Worm (Caenorhabditis elegans) whole organism, early embryonic: ENCODE measurements around the gene C49H3.3.

Source experiments
- ama-1 ChIP-seq: fragments of 150-350 bp; optimal IDR thresholded peaks from 2 replicates; lab custom pipeline; 2014
- ceh-36 ChIP-seq: sonication (generic microtip); optimal IDR thresholded peaks from 2 replicates; lab custom pipeline; 2016; ENCODE audit warnings: missing genetic modification characterization, inconsistent platforms, missing compliant biosample characterization
- ets-7 ChIP-seq: sonication (generic microtip); optimal IDR thresholded peaks from 2 replicates; lab custom pipeline; 2016; ENCODE audit warnings: missing genotype, missing genetic modification characterization, missing compliant biosample characterization
- hmg-4 ChIP-seq: fragments of 200-800 bp; sonication (Bioruptor generic); optimal IDR thresholded peaks from 2 replicates; lab custom pipeline; 2018; ENCODE audit warnings: mild to moderate bottlenecking, missing genetic modification characterization, missing compliant biosample characterization
- pes-1 ChIP-seq: fragments of 200-800 bp; sonication (Bioruptor generic); IDR thresholded peaks from 2 replicates; pipeline ENCODE4 v1.3.6; 2022; ENCODE audit warnings: missing genetic modification reagents, missing genetic modification characterization, missing compliant biosample characterization
- sea-1 ChIP-seq: fragments of 200-800 bp; sonication (Bioruptor generic); conservative IDR thresholded peaks from 2 replicates; pipeline ENCODE4 v1.3.6; 2022; ENCODE audit warnings: missing genetic modification characterization, missing compliant biosample characterization
- tbx-11 ChIP-seq: fragments of 200-800 bp; sonication (Bioruptor generic); IDR thresholded peaks from 2 replicates; pipeline ENCODE4 v1.3.6; 2022; ENCODE audit warnings: missing genetic modification characterization, missing compliant biosample characterization
- tbx-37 ChIP-seq: fragments of 200-800 bp; sonication (Bioruptor generic); conservative IDR thresholded peaks from 2 replicates; pipeline ENCODE4 v1.3.6; 2022; ENCODE audit warnings: missing genetic modification reagents, missing genetic modification characterization, missing compliant biosample characterization

DNA sequence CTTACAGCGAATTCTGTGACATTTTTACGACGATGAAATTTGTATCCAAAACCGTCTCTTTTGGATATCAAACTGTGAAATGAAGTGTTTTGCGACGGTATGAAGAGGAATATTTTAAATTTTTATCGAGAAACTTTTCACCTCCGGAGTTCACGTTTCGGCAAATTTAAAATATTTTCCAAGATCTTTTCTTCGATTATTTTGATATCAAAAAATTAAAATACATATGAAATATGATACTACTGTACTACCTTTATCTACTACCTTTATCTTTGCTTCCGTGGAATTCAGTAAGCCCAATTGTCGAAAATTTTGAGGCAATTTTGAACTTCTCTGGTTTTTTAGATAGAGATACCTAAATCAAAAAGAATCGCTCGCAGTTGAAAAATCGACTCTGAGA lies 46.4 kb upstream of the C49H3.3 start, which contains the start of gene kin-26:
- TF ChIP-seq ama-1: no peak
- no peak for TF ChIP-seq pes-1 (GFP tag; lab: Robert Waterston, UW)
- TF ChIP-seq hmg-4: no peak
- TF ChIP-seq tbx-11 (GFP tag; lab: Robert Waterston, UW): no peak
- no peak for TF ChIP-seq sea-1
- TF ChIP-seq tbx-37 (GFP tag; lab: Robert Waterston, UW): no peak
- TF ChIP-seq ets-7 (tag; lab: Kevin White, UChicago): no peak
- TF ChIP-seq ceh-36 (tag; lab: Kevin White, UChicago): no peak
